Fruit fly (Drosophila melanogaster) whole organism, embryonic: Measurements from ENCODE around the gene mil.

ENCODE experiments used
- CG3281 ChIP-seq: fragments of 200-800 bp; sonication (Bioruptor generic); optimal IDR thresholded peaks from 3 replicates; lab custom pipeline; 2017; ENCODE audit warnings: missing biosample characterization, mild to moderate bottlenecking, missing genetic modification characterization
- CG6765 ChIP-seq: fragments of 200-800 bp; sonication (Bioruptor generic); optimal IDR thresholded peaks from 3 replicates; lab custom pipeline; 2017; ENCODE audit warnings: missing biosample characterization, mild to moderate bottlenecking, missing genetic modification characterization
- CG9609 ChIP-seq: fragments of 200-800 bp; sonication (Bioruptor generic); optimal IDR thresholded peaks from 3 replicates; lab custom pipeline; 2016; ENCODE audit warnings: missing biosample characterization, missing genetic modification characterization
- ERR ChIP-seq: fragments of 200-800 bp; sonication (Bioruptor generic); optimal IDR thresholded peaks from 2 replicates; lab custom pipeline; 2016; ENCODE audit warnings: missing biosample characterization, missing genetic modification characterization
- aop ChIP-seq: fragments of 200-800 bp; sonication (Bioruptor generic); IDR thresholded peaks from 2 replicates; pipeline ENCODE4 v1.3.6; 2022; ENCODE audit warnings: missing biosample characterization, missing genetic modification characterization
- fru ChIP-seq: fragments of >200 bp; optimal IDR thresholded peaks from 2 replicates; lab custom pipeline; 2017
- gro ChIP-seq: fragments of 200-800 bp; sonication (Bioruptor generic); optimal IDR thresholded peaks from 2 replicates; lab custom pipeline; 2016; ENCODE audit warnings: missing biosample characterization, missing genetic modification characterization

DNA sequence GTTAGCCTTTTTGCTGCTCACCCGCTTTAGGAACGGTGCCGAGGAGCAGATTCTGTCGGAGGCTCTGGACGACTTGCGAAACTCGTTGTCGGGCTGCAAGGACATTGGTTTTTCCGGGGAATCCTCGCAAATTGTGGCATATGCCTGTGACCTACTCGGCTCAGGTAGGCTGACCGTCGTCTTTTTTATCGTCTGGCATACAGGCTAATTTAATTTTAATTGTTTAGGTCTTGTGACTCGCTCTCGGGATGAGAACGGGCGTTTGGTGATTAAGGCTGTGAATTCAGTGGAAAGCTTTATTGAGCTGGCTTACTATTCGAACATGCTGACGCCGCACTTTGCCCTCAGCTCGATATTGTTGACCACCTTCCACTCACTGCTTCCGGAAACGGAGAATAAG, 19.2 kb downstream of the mil start:
- TF ChIP-seq CG3281 (no peak), gro (GFP tag; lab: Kevin White, UChicago) (no peak), fru (lab: Kevin White, UChicago) (no peak), aop (GFP tag; lab: Robert Waterston, UW) (no peak), ERR (no peak), CG9609 (GFP tag; lab: Kevin White, UChicago) (no peak), CG6765 (GFP tag; lab: Kevin White, UChicago) (no peak)
